Worm (Caenorhabditis elegans) whole organism, midembryonic: ENCODE data around the gene F57G12.2.

Experiments
- T22C8.4 ChIP-seq: fragments of 200-800 bp; sonication (Bioruptor generic); IDR thresholded peaks from 2 replicates; pipeline ENCODE4 v1.3.6; 2022; ENCODE audit warnings: missing genetic modification characterization, missing compliant biosample characterization
- ref-1 ChIP-seq: fragments of 200-800 bp; sonication (Bioruptor generic); conservative IDR thresholded peaks from 2 replicates; pipeline ENCODE4 v1.3.6; 2022; ENCODE audit warnings: missing genetic modification reagents, missing genetic modification characterization, missing compliant biosample characterization

ce11 chrX:12164047-12164446 lies 4.2 kb upstream of the F57G12.2 start:
- TF ChIP-seq ref-1 (GFP tag; lab: Robert Waterston, UW) = no peak
- no peak for TF ChIP-seq T22C8.4
